Worm (Caenorhabditis elegans): ENCODE measurements around the gene T16G1.2.

- TF ChIP-seq ama-1 (optimal IDR thresholded peaks at IDR 0.05) (no peak), flt-1 (GFP tag; IDR thresholded peaks at IDR 0.05) (no peak), aly-1 (tag; optimal IDR thresholded peaks at IDR 0.05) (no peak), tra-4 (tag; optimal IDR thresholded peaks at IDR 0.05) (no peak)
Measured at ce11 chrV:12882370-12882769, 46.9 kb upstream of the T16G1.2 start.

All from whole organism, early embryonic.